Fruit fly (Drosophila melanogaster) whole organism, wandering third instar larva: ENCODE results near the gene comm3.

Experiments used
- dl ChIP-seq, 2 experiments: fragments of 175-275, 200-275 bp in 1 of 2; fragments of 200-275 bp in 1 of 2; sonication (Bioruptor generic); optimal IDR thresholded peaks; lab custom pipeline; 2018; ENCODE audit warnings: mild to moderate bottlenecking in 2 of 2, missing biosample characterization in 2 of 2, missing genetic modification characterization in 2 of 2, moderate library complexity in 2 of 2; ENCODE audit not compliant: partially characterized antibody in 2 of 2, insufficient read depth in 1 of 2
- ey ChIP-seq: fragments of 200-800 bp; sonication (Bioruptor generic); optimal IDR thresholded peaks from 2 replicates; lab custom pipeline; 2016; ENCODE audit warnings: missing biosample characterization, missing genetic modification characterization
- foxo ChIP-seq, 2 experiments: fragments of 200-800 bp; sonication (Bioruptor generic); optimal IDR thresholded peaks; 2 replicates in 1 of 2; 3 replicates in 1 of 2; lab custom pipeline; 2016 to 2017; ENCODE audit warnings: missing biosample characterization in 2 of 2, missing genetic modification characterization in 2 of 2
- pan ChIP-seq: fragments of >200 bp; optimal IDR thresholded peaks from 2 replicates; lab custom pipeline; 2017
- rgr ChIP-seq: fragments of 200-800 bp; sonication (Bioruptor generic); optimal IDR thresholded peaks from 3 replicates; lab custom pipeline; 2016; ENCODE audit warnings: missing biosample characterization, mild to moderate bottlenecking, missing genetic modification characterization

DNA sequence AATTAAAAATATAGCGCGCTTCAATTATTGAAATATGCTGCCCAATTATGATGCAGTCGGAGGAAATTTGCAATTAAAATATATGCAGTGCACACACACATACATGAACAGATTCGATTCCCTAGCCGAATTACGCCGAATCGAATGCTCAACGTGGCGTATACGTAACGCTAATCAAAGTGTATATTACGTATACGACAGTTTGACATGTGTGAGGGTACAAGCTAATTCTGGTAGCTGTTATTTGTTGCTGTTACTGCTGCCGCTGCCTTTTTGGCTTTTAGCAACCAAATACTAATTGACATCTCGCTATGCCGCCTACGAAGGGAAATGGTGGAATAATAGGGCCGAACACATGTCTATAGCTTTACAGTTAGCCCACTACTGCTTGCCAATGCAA, 20.3 kb downstream of the comm3 start:
- TF ChIP-seq ey (GFP tag; lab: Kevin White, UChicago): no peak
- no peak for TF ChIP-seq pan
- no peak for TF ChIP-seq foxo (GFP tag; optimal IDR thresholded peaks at IDR 0.05; lab: Kevin White, UChicago)
- TF ChIP-seq dl (GFP tag; optimal IDR thresholded peaks at IDR 0.05; lab: Kevin White, UChicago; ENCODE audit: insufficient read depth in 1 of 2, partially characterized antibody in 2 of 2): no peak
- no peak for TF ChIP-seq rgr (GFP tag; lab: Kevin White, UChicago)
